Fruit fly (Drosophila melanogaster): ENCODE measurements around the gene betaTub85D.

Gene betaTub85D

DNA sequence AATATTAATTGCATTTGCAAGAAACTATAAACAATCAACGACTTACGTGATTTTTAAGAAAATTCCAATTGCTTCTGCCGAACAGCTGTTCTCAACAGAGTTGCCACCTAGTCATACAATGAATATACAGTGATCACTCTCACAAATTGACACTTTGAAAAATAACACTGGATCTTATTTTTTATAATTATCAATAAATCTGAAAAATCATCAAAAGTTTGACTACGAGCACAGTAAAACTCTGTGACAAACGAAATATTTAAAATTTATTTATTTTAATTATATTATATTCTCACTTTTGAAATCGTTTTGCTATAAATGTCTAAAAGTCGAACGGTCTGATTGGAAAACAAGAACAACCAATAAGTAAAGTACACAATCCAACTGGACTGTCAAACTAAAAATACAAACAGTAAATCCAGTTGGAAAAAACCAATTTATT lies 10.1 kb downstream of the betaTub85D start, which contains the start of gene CG34117:
CG34117 (minus strand) TSS at position 103 of the 442 bp plus-strand sequence.
- no peak for TF ChIP-seq CG8478 (optimal IDR thresholded peaks at IDR 0.05)

DNA sequence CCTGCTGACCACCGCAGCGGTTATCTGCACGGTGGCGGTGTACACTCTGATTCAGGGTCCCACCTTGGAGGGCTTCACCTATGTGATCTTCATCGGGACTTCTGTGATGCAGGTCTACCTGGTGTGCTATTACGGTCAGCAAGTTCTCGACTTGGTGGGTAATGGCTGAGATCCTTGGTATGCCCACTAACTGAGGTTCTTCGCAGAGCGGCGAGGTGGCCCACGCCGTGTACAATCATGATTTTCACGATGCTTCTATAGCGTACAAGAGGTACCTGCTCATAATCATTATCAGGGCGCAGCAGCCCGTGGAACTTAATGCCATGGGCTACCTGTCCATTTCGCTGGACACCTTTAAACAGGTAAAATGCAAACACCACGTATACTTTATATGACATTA lies 11.0 kb downstream of the betaTub85D start:
- TF ChIP-seq CG8478 (optimal IDR thresholded peaks at IDR 0.05) (no peak), CTCF (optimal IDR thresholded peaks at IDR 0.05) (no peak)

DNA sequence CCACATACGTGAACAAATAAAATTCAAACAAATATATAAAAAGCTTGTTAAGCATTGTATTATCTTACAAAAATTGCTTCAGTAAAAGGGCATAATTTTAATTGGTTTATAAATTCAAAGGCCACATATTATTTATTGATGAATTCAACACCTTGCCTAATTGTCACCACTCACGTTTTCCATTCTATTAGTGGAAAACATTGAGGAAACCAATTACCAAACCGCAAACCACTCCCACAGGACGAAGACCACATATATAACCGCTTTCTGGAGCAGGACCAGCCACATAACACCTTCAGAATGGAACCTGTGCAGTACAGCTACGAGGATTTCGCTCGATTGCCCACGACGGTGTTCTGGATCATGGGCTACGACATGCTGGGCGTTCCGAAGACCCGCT lies 12.2 kb downstream of the betaTub85D start, which contains the start of gene Or85f:
Or85f (plus strand) TSS at position 301 of the 400 bp plus-strand sequence.
- TF ChIP-seq CTCF (optimal IDR thresholded peaks at IDR 0.05) (no peak), CG8478 (optimal IDR thresholded peaks at IDR 0.05) (no peak)

DNA sequence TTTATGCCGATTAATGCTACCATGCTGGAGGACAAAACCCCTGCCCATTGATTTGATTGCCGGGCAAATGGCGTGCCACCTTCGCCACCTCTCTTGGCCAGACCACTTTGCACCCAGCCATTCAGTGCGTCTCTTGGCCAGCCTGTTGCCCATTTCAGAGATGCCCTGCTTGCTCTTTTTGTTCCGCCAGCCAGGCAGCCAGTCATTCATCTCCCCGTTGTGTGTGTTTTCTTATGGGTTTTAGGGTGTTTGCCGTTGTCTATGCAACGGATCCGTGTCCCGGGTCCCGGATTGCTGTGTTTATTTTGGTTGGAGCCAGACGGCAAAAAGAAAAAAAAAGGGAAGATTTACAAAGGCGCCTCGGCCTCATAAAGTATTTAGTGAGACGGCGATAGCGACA lies 14.1 kb downstream of the betaTub85D start:
- no peak for TF ChIP-seq CG8478 (optimal IDR thresholded peaks at IDR 0.05)
- no peak for TF ChIP-seq CTCF (optimal IDR thresholded peaks at IDR 0.05)

DNA sequence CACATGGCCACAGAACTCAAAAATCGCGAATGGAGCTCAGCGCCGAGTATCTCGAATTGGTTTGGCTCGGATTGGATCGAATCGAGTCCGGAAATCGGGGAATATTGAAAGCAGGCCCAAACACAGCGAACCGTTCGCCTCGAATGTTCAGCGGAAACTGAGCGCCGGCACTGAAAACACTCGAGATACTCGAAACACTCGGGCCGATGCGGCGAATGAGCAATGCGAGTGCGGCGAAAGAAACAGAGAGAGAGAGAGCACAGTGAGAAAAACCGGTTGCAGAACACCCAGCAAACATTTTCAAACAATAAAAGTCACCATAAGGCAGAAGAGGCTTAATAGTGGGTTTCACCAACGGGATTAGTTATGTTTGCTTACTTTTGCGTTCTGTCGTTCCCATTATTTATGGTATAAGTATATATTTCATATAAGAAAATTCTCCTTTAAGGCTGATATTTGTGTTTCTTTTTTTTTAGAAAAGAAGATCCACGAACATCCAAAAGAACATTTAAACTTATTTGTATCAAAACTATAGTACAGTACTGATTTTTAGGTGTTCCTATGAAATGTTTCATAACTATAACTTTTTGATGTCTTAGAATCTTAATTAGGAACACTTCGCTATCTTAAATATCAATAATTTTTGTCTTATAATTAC lies 15.6 kb downstream of the betaTub85D start, which contains the start of gene FER:
FER (minus strand) TSS at position 162 of the 658 bp plus-strand sequence.
- TF ChIP-seq CTCF (optimal IDR thresholded peaks at IDR 0.05) (no peak), CG8478 (optimal IDR thresholded peaks at IDR 0.05) (no peak)

DNA sequence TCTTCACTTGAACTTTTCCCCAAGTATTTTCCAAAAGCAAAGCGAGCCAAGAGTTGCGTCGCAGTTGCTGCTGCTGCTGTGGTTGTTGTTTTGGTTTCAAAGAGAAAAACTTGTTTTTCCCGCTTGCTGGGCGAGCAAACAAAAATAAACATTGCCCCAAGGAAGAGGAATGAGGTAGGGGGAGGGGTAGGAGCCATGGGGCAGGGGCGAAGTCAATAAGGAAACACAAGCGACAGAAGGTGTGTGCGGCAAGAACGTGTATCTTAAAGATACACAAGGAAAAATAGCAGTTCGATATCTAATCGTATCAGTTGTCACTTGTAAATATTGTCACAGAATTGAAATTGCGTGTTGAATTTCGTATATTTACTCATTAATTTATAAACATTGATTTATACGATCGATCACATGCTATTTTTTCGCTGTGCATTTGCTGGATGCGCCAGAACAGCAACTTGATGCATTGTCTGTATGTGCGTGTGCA lies 16.5 kb downstream of the betaTub85D start:
- TF ChIP-seq CG8478 (optimal IDR thresholded peaks at IDR 0.05): no peak
- TF ChIP-seq CTCF (optimal IDR thresholded peaks at IDR 0.05): no peak

DNA sequence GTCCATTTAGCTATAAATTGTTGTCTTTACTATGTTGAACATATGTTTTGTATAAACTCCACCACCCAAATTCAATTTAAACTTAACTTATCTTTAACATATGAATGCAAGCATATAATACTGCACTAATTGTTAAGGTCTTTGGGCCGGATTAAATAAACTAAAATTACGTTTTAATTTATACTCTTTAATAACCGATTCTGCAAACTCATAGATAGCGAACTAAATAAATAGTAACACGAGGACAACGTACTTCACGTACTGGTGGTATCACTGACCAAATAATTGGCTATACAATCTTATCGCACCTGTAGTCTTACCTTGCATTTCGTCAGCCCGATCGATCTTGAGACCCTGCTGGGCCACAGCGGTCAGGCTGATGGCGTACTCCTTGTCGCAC lies 17.7 kb downstream of the betaTub85D start:
- TF ChIP-seq CG8478 (optimal IDR thresholded peaks at IDR 0.05): no peak
- TF ChIP-seq CTCF (optimal IDR thresholded peaks at IDR 0.05): no peak

DNA sequence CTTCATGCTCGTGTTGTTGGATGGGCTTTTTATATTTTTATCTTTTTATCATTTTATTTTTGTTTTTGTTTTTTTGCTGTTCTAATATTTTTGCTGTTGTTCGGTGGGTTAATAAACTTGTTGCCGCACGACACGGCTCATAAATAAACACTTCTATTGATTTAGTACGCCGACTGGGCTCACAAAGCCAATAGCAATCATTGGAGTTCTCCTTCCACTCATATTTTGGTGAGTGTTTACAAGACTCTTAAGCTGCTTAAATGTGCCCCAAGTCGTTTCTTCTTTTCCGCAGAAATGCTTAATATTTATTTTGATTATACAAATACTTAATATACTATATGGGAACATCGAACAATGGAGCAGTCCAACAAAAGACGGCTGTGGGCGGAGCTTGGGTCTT lies 19.9 kb downstream of the betaTub85D start:
- TF ChIP-seq CG8478 (optimal IDR thresholded peaks at IDR 0.05) (no peak), CTCF (optimal IDR thresholded peaks at IDR 0.05) (no peak)

DNA sequence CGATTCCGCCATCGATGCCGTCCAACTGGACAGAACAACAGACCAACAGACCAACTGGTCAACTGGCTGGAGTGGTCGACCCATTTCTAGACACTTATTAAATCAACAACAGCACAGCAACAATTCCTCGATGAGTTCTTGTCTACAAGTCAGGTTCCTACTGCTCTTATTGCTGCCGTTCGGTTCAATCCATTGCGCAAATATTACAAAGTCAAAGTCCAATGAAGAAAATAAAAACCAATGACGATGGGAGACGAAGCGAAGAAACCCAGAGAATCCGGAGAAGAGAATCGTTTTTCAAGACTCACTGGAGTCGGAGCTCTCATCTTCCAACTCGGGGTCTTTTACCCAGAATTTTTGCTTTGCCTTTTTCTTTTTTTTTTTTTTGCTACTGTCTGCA lies 21.1 kb downstream of the betaTub85D start:
- no peak for TF ChIP-seq CG8478 (optimal IDR thresholded peaks at IDR 0.05)
- no peak for TF ChIP-seq CTCF (optimal IDR thresholded peaks at IDR 0.05)

DNA sequence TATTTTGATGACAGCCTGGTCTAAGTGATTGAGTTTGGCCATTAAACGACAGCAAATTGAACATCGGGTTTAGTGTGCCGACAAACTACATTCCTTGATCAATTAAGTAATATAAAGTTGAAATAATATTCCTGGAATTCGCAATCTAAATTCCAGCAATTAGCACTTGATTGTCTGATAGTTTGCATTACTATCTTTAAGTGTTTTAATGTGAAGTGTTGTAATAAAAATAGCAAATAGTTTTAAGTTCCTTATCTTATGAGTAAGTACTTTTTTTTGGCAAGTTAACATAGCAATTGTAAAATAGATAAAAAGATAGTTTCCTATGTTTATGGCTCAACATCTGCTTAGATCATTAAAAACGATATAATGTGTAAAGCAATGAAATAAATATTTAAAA lies 21.8 kb downstream of the betaTub85D start:
- TF ChIP-seq CG8478 (optimal IDR thresholded peaks at IDR 0.05) (no peak), CTCF (optimal IDR thresholded peaks at IDR 0.05) (no peak)

DNA sequence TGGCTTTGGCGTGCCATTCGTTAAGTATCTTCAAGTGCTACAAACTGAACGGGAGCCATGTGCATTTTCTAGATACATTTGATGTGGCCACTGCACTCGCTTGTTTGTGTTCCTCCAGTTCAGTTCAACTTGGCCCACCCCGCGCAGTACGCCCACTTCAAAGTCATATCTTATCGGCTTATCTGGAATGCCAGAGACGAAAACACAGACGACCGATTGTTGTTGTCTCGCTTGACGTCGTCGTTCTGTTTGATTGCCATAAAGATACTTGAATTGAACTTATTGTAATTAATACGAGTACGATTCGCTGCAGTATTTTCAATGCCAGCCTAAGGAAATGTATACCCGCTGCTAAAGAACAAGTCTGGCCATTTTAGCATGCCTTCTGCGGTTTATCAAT lies 22.4 kb downstream of the betaTub85D start:
- TF ChIP-seq CTCF (optimal IDR thresholded peaks at IDR 0.05) (no peak), CG8478 (optimal IDR thresholded peaks at IDR 0.05) (no peak)

DNA sequence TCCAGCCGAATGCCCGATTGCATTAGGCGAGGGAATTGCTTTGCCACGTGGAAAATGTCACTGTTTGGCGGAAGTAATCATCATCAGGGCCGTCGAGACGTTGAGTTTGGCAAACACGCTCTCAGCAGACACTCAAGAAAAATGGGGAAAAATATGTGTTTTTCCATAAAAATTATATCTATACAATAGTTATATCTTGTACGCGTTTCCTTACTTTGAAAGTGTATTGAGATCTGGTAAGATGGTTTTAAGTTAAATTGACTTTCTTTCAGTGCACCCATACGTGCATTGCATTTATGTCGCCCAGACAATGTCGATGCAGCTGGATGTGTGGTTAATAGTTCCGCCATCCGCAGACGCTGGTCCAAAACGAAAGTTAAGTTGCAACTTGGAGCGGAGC lies 24.1 kb downstream of the betaTub85D start:
- TF ChIP-seq CG8478 (optimal IDR thresholded peaks at IDR 0.05): no peak
- no peak for TF ChIP-seq CTCF (optimal IDR thresholded peaks at IDR 0.05)

DNA sequence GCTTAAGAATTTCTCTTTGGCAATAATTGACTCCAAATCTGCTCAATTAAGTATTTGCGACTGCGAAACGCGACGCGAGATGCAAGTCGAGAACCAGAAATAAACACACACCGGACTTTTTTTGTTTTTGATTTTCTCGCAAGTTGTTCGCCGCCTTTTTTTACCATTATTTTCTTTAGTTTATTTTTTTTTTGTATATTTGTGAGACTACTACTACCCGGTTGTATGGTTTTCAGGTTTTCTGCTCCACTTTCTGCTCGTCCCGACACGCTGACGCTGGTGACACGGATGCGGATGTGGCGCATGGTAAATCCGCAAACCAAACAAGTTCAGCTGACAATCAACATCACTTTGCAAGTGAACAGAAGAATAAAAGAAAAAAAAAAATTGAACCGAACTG lies 29.1 kb downstream of the betaTub85D start:
- no peak for TF ChIP-seq CG8478 (optimal IDR thresholded peaks at IDR 0.05)
- no peak for TF ChIP-seq CTCF (optimal IDR thresholded peaks at IDR 0.05)

DNA sequence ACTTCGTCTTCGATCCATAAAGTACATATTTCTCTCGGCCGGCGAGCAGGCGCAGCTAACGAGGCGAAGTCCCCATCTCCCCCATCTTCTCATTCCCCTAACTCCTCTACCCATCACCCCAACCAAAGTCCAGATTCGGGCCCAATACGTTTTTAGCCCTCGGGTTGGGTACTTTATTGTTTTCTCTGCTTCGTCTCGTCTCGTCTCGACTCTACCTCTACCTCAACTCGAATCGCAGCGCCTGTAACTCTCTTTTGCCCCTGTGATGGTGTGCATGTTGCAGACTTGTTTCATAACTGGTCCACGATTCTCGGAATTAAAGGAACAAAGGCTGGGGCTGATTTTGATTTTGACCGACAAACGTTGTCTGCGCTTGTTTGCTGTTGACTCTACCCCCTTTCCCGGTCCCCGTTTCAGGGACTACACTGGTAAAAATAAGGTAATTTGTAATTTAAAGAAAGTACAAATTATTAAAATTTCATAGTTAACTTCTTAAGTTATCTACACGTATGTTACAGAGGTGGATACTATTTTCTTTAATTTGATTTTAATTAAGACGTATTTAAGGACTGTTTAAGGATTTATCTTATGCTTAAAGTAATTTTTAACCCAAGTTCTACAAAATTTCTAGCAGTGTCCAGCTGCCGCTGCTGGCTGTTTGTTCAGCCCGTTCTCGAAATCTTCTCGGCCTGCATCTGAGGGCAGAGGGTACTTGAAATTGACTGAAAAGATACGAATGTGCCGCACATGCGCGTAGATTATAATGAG lies 31.3 kb downstream of the betaTub85D start:
- no peak for TF ChIP-seq CG8478 (optimal IDR thresholded peaks at IDR 0.05)
- TF ChIP-seq CTCF (optimal IDR thresholded peaks at IDR 0.05): no peak

DNA sequence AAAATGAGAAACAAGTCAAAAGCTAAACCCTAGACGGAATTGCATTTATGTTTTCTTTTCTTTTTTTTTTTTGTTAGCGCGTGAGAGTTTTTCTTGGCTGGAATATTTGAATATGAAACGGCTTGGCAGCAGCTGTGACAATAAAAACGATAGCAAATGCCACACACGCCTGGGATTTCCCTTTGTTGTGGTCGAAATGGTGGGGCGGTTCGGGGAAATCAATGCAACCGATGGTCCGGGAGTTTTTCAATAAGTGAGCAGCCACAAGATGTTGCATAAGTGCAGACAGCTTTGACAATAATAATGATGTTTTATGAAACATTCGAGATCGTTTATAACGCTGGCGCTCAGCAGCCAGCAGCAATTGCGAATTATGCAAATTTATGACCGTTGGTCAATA lies 33.3 kb downstream of the betaTub85D start:
- no peak for TF ChIP-seq CTCF (optimal IDR thresholded peaks at IDR 0.05)
- no peak for TF ChIP-seq CG8478 (optimal IDR thresholded peaks at IDR 0.05)

DNA sequence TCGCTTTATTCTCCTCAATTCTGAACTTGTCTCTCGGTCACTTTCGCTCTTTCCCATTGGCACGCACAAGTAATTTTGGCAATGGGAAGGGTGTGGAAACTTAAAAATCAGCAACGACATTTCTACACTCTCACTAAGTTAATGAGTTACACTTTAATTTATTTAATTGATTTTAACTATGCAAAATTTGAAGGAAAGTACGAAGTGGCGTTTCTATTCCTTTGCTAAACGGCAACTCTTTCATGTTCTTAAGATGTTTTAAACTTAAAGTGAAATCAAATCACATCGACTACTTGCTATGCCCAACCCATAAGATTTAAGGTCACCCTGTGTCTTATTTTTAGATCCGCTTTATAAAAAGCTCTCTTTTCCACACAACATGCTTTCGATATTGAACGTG lies 39.7 kb downstream of the betaTub85D start:
- no peak for TF ChIP-seq CG8478 (optimal IDR thresholded peaks at IDR 0.05)
- no peak for TF ChIP-seq CTCF (optimal IDR thresholded peaks at IDR 0.05)
